Worm (Caenorhabditis elegans): ENCODE results near the gene K02C4.3.
A peak's percentile ranks its signal among the peaks of the same experiment; 100 is the strongest.

The K02C4.3 gene

ce11 chrII:8071801-8072544, 14.7 kb downstream of the K02C4.3 start (continued):
- TF ChIP-seq mef-2 (tag; optimal IDR thresholded peaks at IDR 0.05) (peak; percentile 21), dsc-1 (tag; optimal IDR thresholded peaks at IDR 0.05) (peak; percentile 38), isw-1 (GFP tag; IDR thresholded peaks at IDR 0.05) (peak; percentile 51), sup-37 (GFP tag; optimal IDR thresholded peaks at IDR 0.05) (peak; percentile 4), efl-1 (optimal IDR thresholded peaks at IDR 0.05) (peak; percentile 19 to 44), efl-1 (GFP tag; optimal IDR thresholded peaks at IDR 0.05 in 1 of 2) (peak; percentile 18 to 91), vab-15 (tag; optimal IDR thresholded peaks at IDR 0.05) (no peak), skn-1 (tag; optimal IDR thresholded peaks at IDR 0.05) (peak; percentile 35), ceh-63 (GFP tag; optimal IDR thresholded peaks at IDR 0.05) (no peak), ceh-88 (GFP tag; IDR thresholded peaks at IDR 0.05) (no peak; the same call in 1 of the 2 replicates), Y116A8C.19 (tag; optimal IDR thresholded peaks at IDR 0.05; ENCODE audit: borderline replicate concordance) (no peak), grh-1 (GFP tag; IDR thresholded peaks at IDR 0.05) (no peak), nhr-84 (tag; optimal IDR thresholded peaks at IDR 0.05) (no peak), tbx-2 (tag; optimal IDR thresholded peaks at IDR 0.05) (peak; percentile 54)

ce11 chrII:8071012-8071625, 15.5 kb downstream of the K02C4.3 start:
- TF ChIP-seq Y116A8C.19 (tag; optimal IDR thresholded peaks at IDR 0.05; ENCODE audit: borderline replicate concordance) (no peak), sup-37 (GFP tag; optimal IDR thresholded peaks at IDR 0.05) (no peak), elt-2 (tag; optimal IDR thresholded peaks at IDR 0.05) (peak; percentile 66), tbx-2 (tag; optimal IDR thresholded peaks at IDR 0.05) (peak; percentile 13), nhr-76 (tag; optimal IDR thresholded peaks at IDR 0.05) (no peak), fkh-8 (tag; optimal IDR thresholded peaks at IDR 0.05) (no peak), ceh-63 (GFP tag; optimal IDR thresholded peaks at IDR 0.05) (no peak), ama-1 (optimal IDR thresholded peaks at IDR 0.05) (no peak), fos-1 (tag; optimal IDR thresholded peaks at IDR 0.05) (no peak), F16B12.6 (tag; optimal IDR thresholded peaks at IDR 0.05) (no peak), ceh-82 (tag; optimal IDR thresholded peaks at IDR 0.05) (no peak), grh-1 (GFP tag; IDR thresholded peaks at IDR 0.05) (0 out of 2 replicates have a peak, but pooled peaks have one; percentile 18), nhr-85 (tag) (peak; percentile 86), elt-3 (tag; optimal IDR thresholded peaks at IDR 0.05) (peak in 5 of 6 experiments; percentile 18 to 66 (median 33)), dpl-1 (GFP tag; optimal IDR thresholded peaks at IDR 0.05) (no peak), lin-14 (GFP tag; optimal IDR thresholded peaks at IDR 0.05) (peak; percentile 46), snu-23 (GFP tag; optimal IDR thresholded peaks at IDR 0.05) (peak; percentile 3), rnt-1 (tag; optimal IDR thresholded peaks at IDR 0.05) (no peak), blmp-1 (tag; optimal IDR thresholded peaks at IDR 0.05) (peak; percentile 92), nhr-20 (tag; optimal IDR thresholded peaks at IDR 0.05) (peak; percentile 37), aha-1 (tag; optimal IDR thresholded peaks at IDR 0.05) (no peak), swsn-7 (tag; optimal IDR thresholded peaks at IDR 0.05) (no peak), nhr-71 (tag; optimal IDR thresholded peaks at IDR 0.05) (peak; percentile 37), ztf-11 (tag; optimal IDR thresholded peaks at IDR 0.05) (no peak)

- TF ChIP-seq pqm-1 (tag; optimal IDR thresholded peaks at IDR 0.05) (no peak), hlh-17 (GFP tag; optimal IDR thresholded peaks at IDR 0.05; ENCODE audit: borderline replicate concordance) (no peak), nhr-19 (GFP tag; conservative IDR thresholded peaks at IDR 0.05) (no peak), nhr-90 (tag; optimal IDR thresholded peaks at IDR 0.05; ENCODE audit: poor library complexity) (no peak), lin-35 (GFP tag; optimal IDR thresholded peaks at IDR 0.05) (no peak), efl-1 (optimal IDR thresholded peaks at IDR 0.05) (no peak), efl-1 (GFP tag; optimal IDR thresholded peaks at IDR 0.05 in 1 of 2) (no peak), egl-27 (tag; optimal IDR thresholded peaks at IDR 0.05) (no peak), lsy-2 (tag; optimal IDR thresholded peaks at IDR 0.05) (no peak), skn-1 (tag; optimal IDR thresholded peaks at IDR 0.05) (no peak), jun-1 (tag; optimal IDR thresholded peaks at IDR 0.05) (no peak), F16B12.6 (tag; optimal IDR thresholded peaks at IDR 0.05) (no peak)
These were observed 20.7 kb downstream of the K02C4.3 start, which contains the start of gene pdha-1 for ce11 chrII:8065985-8066384. pdha-1 (plus strand) TSS chrII:8066285.
